Fruit fly (Drosophila melanogaster) whole organism, embryonic: ENCODE results near the gene Inx7.
A peak's percentile ranks its signal among the peaks of the same experiment; 100 is the strongest.

Source experiments
- Asciz ChIP-seq: fragments of 200-800 bp; sonication (Bioruptor generic); optimal IDR thresholded peaks from 2 replicates; lab custom pipeline; 2017; ENCODE audit warnings: missing biosample characterization, mild to moderate bottlenecking, missing genetic modification characterization, missing genetic modification reagents
- CG10321 ChIP-seq: fragments of 200-800 bp; sonication (Bioruptor generic); IDR thresholded peaks from 2 replicates; pipeline ENCODE4 v1.3.6; 2022; ENCODE audit warnings: missing biosample characterization, missing genetic modification characterization
- CG10565 ChIP-seq: fragments of 200-800 bp; sonication (Bioruptor generic); optimal IDR thresholded peaks from 3 replicates; lab custom pipeline; 2016; ENCODE audit warnings: missing biosample characterization, mild to moderate bottlenecking, missing genetic modification characterization
- CG10654 ChIP-seq: fragments of 200-800 bp; sonication (Bioruptor generic); optimal IDR thresholded peaks from 2 replicates; lab custom pipeline; 2016; ENCODE audit warnings: missing biosample characterization, missing genetic modification characterization
- CG11247 ChIP-seq: fragments of 200-800 bp; sonication (Bioruptor generic); IDR thresholded peaks from 2 replicates; pipeline ENCODE4 v1.3.6; 2022; ENCODE audit warnings: missing biosample characterization, missing genetic modification characterization
- CG12769 ChIP-seq: fragments of 200-800 bp; sonication (Bioruptor generic); optimal IDR thresholded peaks from 2 replicates; lab custom pipeline; 2019; ENCODE audit warnings: missing biosample characterization, mild to moderate bottlenecking, missing genetic modification characterization, moderate library complexity
- CG1647 ChIP-seq: fragments of 200-800 bp; sonication (Bioruptor generic); optimal IDR thresholded peaks from 3 replicates; lab custom pipeline; 2016; ENCODE audit warnings: missing biosample characterization, missing genetic modification characterization
- CG16779 ChIP-seq: fragments of 200-800 bp; sonication (Bioruptor generic); IDR thresholded peaks from 2 replicates; pipeline ENCODE4 v1.3.6; 2022; ENCODE audit warnings: missing biosample characterization, missing genetic modification characterization
- CG17568 ChIP-seq: fragments of 200-800 bp; sonication (Bioruptor generic); optimal IDR thresholded peaks from 2 replicates; lab custom pipeline; 2018; ENCODE audit warnings: missing biosample characterization, mild to moderate bottlenecking, missing genetic modification characterization, moderate library complexity
- CG17912 ChIP-seq: fragments of 200-800 bp; sonication (Bioruptor generic); optimal IDR thresholded peaks from 2 replicates; lab custom pipeline; 2018; ENCODE audit warnings: missing biosample characterization, mild to moderate bottlenecking, missing genetic modification characterization
- CG18262 ChIP-seq: fragments of 200-800 bp; optimal IDR thresholded peaks from 3 replicates; lab custom pipeline; 2019; ENCODE audit warnings: missing biosample characterization, mild to moderate bottlenecking, missing genetic modification characterization, moderate library complexity
- CG30431 ChIP-seq: fragments of 200-800 bp; sonication (Bioruptor generic); optimal IDR thresholded peaks from 2 replicates; lab custom pipeline; 2017; ENCODE audit warnings: missing biosample characterization, missing genetic modification characterization
- CG31365 ChIP-seq: fragments of 200-800 bp; sonication (Bioruptor generic); optimal IDR thresholded peaks from 2 replicates; lab custom pipeline; 2018; ENCODE audit warnings: missing biosample characterization, mild to moderate bottlenecking, missing genetic modification characterization
- CG34422 ChIP-seq: fragments of 200-800 bp; sonication (Bioruptor generic); IDR thresholded peaks from 3 replicates; pipeline ENCODE4 v1.3.6; 2022; ENCODE audit warnings: missing biosample characterization, missing genetic modification characterization
- CG3995 ChIP-seq: fragments of 200-800 bp; sonication (Bioruptor generic); optimal IDR thresholded peaks from 3 replicates; lab custom pipeline; 2016; ENCODE audit warnings: missing biosample characterization, missing genetic modification characterization
- CG4820 ChIP-seq: fragments of 200-800 bp; sonication (Bioruptor generic); optimal IDR thresholded peaks from 3 replicates; lab custom pipeline; 2016; ENCODE audit warnings: missing biosample characterization, missing genetic modification characterization
- CG6813 ChIP-seq: fragments of 200-800 bp; sonication (Bioruptor generic); optimal IDR thresholded peaks from 2 replicates; lab custom pipeline; 2017; ENCODE audit warnings: missing biosample characterization, missing genetic modification characterization, mild to moderate bottlenecking, moderate library complexity, missing genetic modification reagents
- CG6854 ChIP-seq: fragments of 200-800 bp; sonication (Bioruptor generic); optimal IDR thresholded peaks from 3 replicates; lab custom pipeline; 2017; ENCODE audit warnings: missing biosample characterization, mild to moderate bottlenecking, missing genetic modification characterization
- CG7745 ChIP-seq: fragments of 200-800 bp; sonication (Bioruptor generic); optimal IDR thresholded peaks from 2 replicates; lab custom pipeline; 2018; ENCODE audit warnings: missing biosample characterization, mild to moderate bottlenecking, missing genetic modification characterization, moderate library complexity
- CG9215 ChIP-seq: fragments of 200-800 bp; sonication (Bioruptor generic); IDR thresholded peaks from 2 replicates; pipeline ENCODE4 v1.3.6; 2022; ENCODE audit warnings: missing biosample characterization, missing genetic modification characterization
- Dll ChIP-seq: fragments of 200-800 bp; sonication (Bioruptor generic); IDR thresholded peaks from 4 replicates; pipeline ENCODE4 v1.3.6; 2022; ENCODE audit warnings: missing biosample characterization, missing genetic modification characterization; ENCODE audit not compliant: partially characterized antibody
- Ets97D ChIP-seq: fragments of 200-800 bp; sonication (Bioruptor generic); optimal IDR thresholded peaks from 3 replicates; lab custom pipeline; 2016; ENCODE audit warnings: missing biosample characterization, missing genetic modification characterization
- Fer1 ChIP-seq: fragments of 200-800 bp; sonication (Bioruptor generic); optimal IDR thresholded peaks from 2 replicates; lab custom pipeline; 2017; ENCODE audit warnings: missing biosample characterization, mild to moderate bottlenecking, missing genetic modification characterization
- Hey ChIP-seq: fragments of 200-800 bp; sonication (Bioruptor generic); optimal IDR thresholded peaks from 3 replicates; lab custom pipeline; 2018; ENCODE audit warnings: missing biosample characterization, mild to moderate bottlenecking, missing genetic modification characterization
- Hmr ChIP-seq: fragments of 200-800 bp; sonication (Bioruptor generic); optimal IDR thresholded peaks from 3 replicates; lab custom pipeline; 2017; ENCODE audit warnings: mild to moderate bottlenecking, missing biosample characterization, missing genetic modification reagents, missing genetic modification characterization
- NC2β ChIP-seq: fragments of 200-800 bp; sonication (Bioruptor generic); optimal IDR thresholded peaks from 2 replicates; lab custom pipeline; 2016; ENCODE audit warnings: missing biosample characterization, missing genetic modification characterization
- NK7.1 ChIP-seq: fragments of 200-800 bp; sonication (Bioruptor generic); optimal IDR thresholded peaks from 3 replicates; lab custom pipeline; 2016; ENCODE audit warnings: missing biosample characterization, missing genetic modification characterization
- Nf-YC ChIP-seq: fragments of 200-800 bp; optimal IDR thresholded peaks from 3 replicates; lab custom pipeline; 2019; ENCODE audit warnings: missing biosample characterization, mild to moderate bottlenecking, missing genetic modification characterization, moderate library complexity
- Ptx1 ChIP-seq: fragments of 200-800 bp; sonication (Bioruptor generic); IDR thresholded peaks from 2 replicates; pipeline ENCODE4 v1.3.6; 2022; ENCODE audit warnings: missing biosample characterization, missing genetic modification characterization
- Ssrp ChIP-seq: fragments of 200-800 bp; sonication (Bioruptor generic); optimal IDR thresholded peaks from 2 replicates; lab custom pipeline; 2018; ENCODE audit warnings: missing biosample characterization, mild to moderate bottlenecking, missing genetic modification characterization, moderate library complexity
- Taf1 ChIP-seq: fragments of 200-800 bp; sonication (Bioruptor generic); IDR thresholded peaks from 2 replicates; pipeline ENCODE4 v1.3.6; 2022; ENCODE audit warnings: missing biosample characterization, missing genetic modification characterization
- bowl ChIP-seq: fragments of 200-800 bp; sonication (Bioruptor generic); IDR thresholded peaks from 2 replicates; pipeline ENCODE4 v1.3.6; 2022; ENCODE audit warnings: missing biosample characterization, missing genetic modification characterization
- da ChIP-seq: fragments of 200-800 bp; sonication (Bioruptor generic); optimal IDR thresholded peaks from 2 replicates; lab custom pipeline; 2016; ENCODE audit warnings: missing biosample characterization, missing genetic modification characterization
- gce ChIP-seq: fragments of 200-800 bp; sonication (Bioruptor generic); IDR thresholded peaks from 3 replicates; pipeline ENCODE4 v1.3.6; 2022; ENCODE audit warnings: missing biosample characterization, missing genetic modification characterization
- gem ChIP-seq: fragments of 200-800 bp; sonication (Bioruptor generic); optimal IDR thresholded peaks from 2 replicates; lab custom pipeline; 2019; ENCODE audit warnings: missing biosample characterization, mild to moderate bottlenecking, missing genetic modification characterization, moderate library complexity
- gfzf ChIP-seq: fragments of 200-800 bp; sonication (Bioruptor generic); optimal IDR thresholded peaks from 2 replicates; lab custom pipeline; 2016; ENCODE audit warnings: missing biosample characterization, mild to moderate bottlenecking, missing genetic modification characterization, moderate library complexity
- hkb ChIP-seq, 2 experiments: fragments of 200-800 bp in 1 of 2; fragments of >200 bp in 1 of 2; sonication (Bioruptor generic) in 1 of 2; IDR thresholded peaks in 1 of 2; optimal IDR thresholded peaks in 1 of 2; 2 replicates each; pipeline versions ENCODE4 v1.3.6 to Lab custom; 2017 to 2022; ENCODE audit warnings: missing biosample characterization in 1 of 2, missing genetic modification characterization in 1 of 2
- jigr1 ChIP-seq: fragments of 200-800 bp; sonication (Bioruptor generic); IDR thresholded peaks from 3 replicates; pipeline ENCODE4 v1.3.6; 2022; ENCODE audit warnings: missing biosample characterization, missing genetic modification characterization
- lmd ChIP-seq: fragments of 200-800 bp; sonication (Bioruptor generic); IDR thresholded peaks from 2 replicates; pipeline ENCODE4 v1.3.6; 2022; ENCODE audit warnings: missing biosample characterization, missing genetic modification characterization
- lola ChIP-seq, 3 experiments: fragments of >200 bp in 2 of 3; fragments of 200-800 bp in 1 of 3; sonication (Bioruptor generic) in 1 of 3; optimal IDR thresholded peaks; 2 replicates each; lab custom pipeline; 2017 to 2019; ENCODE audit warnings: missing biosample characterization in 3 of 3, missing genetic modification characterization in 3 of 3, mild to moderate bottlenecking in 1 of 3, moderate library complexity in 1 of 3
- luna ChIP-seq: fragments of 200-800 bp; sonication (Bioruptor generic); optimal IDR thresholded peaks from 2 replicates; lab custom pipeline; 2016; ENCODE audit warnings: missing biosample characterization, missing genetic modification characterization
- mirr ChIP-seq: fragments of 200-800 bp; sonication (Bioruptor generic); optimal IDR thresholded peaks from 3 replicates; lab custom pipeline; 2018; ENCODE audit warnings: missing biosample characterization, mild to moderate bottlenecking, missing genetic modification characterization
- prd ChIP-seq, 3 experiments: fragments of >200 bp in 2 of 3; fragments of 200-800 bp in 1 of 3; sonication (Bioruptor generic) in 1 of 3; optimal IDR thresholded peaks in 2 of 3; IDR thresholded peaks in 1 of 3; 2 replicates in 2 of 3; 3 replicates in 1 of 3; pipeline versions ENCODE4 v1.3.6 to Lab custom; 2017 to 2022; ENCODE audit warnings: missing biosample characterization in 1 of 3, missing genetic modification characterization in 1 of 3
- sc ChIP-seq, 3 experiments: fragments of >200 bp in 2 of 3; fragments of 200-800 bp in 1 of 3; sonication (Bioruptor generic) in 1 of 3; optimal IDR thresholded peaks; 2 replicates in 2 of 3; 3 replicates in 1 of 3; lab custom pipeline; 2017; ENCODE audit warnings: mild to moderate bottlenecking in 1 of 3, missing biosample characterization in 1 of 3, missing genetic modification characterization in 1 of 3, missing genetic modification reagents in 1 of 3
- slp2 ChIP-seq: fragments of 200-800 bp; sonication (Bioruptor generic); optimal IDR thresholded peaks from 2 replicates; lab custom pipeline; 2016; ENCODE audit warnings: missing biosample characterization, missing genetic modification characterization
- sr ChIP-seq: fragments of 200-800 bp; sonication (Bioruptor generic); IDR thresholded peaks from 3 replicates; pipeline ENCODE4 v1.3.6; 2022; ENCODE audit warnings: missing biosample characterization, missing genetic modification characterization
- tin ChIP-seq: fragments of 200-800 bp; sonication (Bioruptor generic); optimal IDR thresholded peaks from 3 replicates; lab custom pipeline; 2016; ENCODE audit warnings: missing biosample characterization, missing genetic modification characterization
- vfl ChIP-seq: fragments of 200-800 bp; sonication (Bioruptor generic); optimal IDR thresholded peaks from 2 replicates; lab custom pipeline; 2016; ENCODE audit warnings: missing biosample characterization, missing genetic modification characterization
- vnd ChIP-seq: fragments of 200-800 bp; sonication (Bioruptor generic); IDR thresholded peaks from 3 replicates; pipeline ENCODE4 v1.3.6; 2022; ENCODE audit warnings: missing biosample characterization, missing genetic modification characterization; ENCODE audit not compliant: partially characterized antibody
- zfh2 ChIP-seq: fragments of 200-800 bp; sonication (Bioruptor generic); optimal IDR thresholded peaks from 2 replicates; lab custom pipeline; 2016; ENCODE audit warnings: missing biosample characterization, missing genetic modification characterization

The Inx7 gene

dm6 chrX:6982054-6982453 lies 11.4 kb downstream of the Inx7 start (continued):
- TF ChIP-seq gce (GFP tag; lab: Robert Waterston, UW) (no peak), CG10321 (GFP tag; lab: Robert Waterston, UW) (no peak), CG30431 (GFP tag; lab: Kevin White, UChicago) (no peak), da (GFP tag; lab: Kevin White, UChicago) (no peak), CG18262 (tag; lab: Kevin White, UChicago) (peak; percentile 66), zfh2 (GFP tag; lab: Kevin White, UChicago) (no peak), gfzf (GFP tag; lab: Kevin White, UChicago) (no peak), CG11247 (GFP tag; lab: Robert Waterston, UW) (no peak), gem (tag; lab: Kevin White, UChicago) (peak; percentile 73), Ptx1 (GFP tag; lab: Robert Waterston, UW) (no peak), sc (optimal IDR thresholded peaks at IDR 0.05; lab: Kevin White, UChicago) (no peak), sc (GFP tag; optimal IDR thresholded peaks at IDR 0.05; lab: Kevin White, UChicago) (no peak), CG7745 (no peak), Asciz (GFP tag; lab: Kevin White, UChicago) (peak; percentile 29), CG12769 (tag; lab: Kevin White, UChicago) (no peak), bowl (GFP tag; lab: Robert Waterston, UW) (no peak), CG1647 (GFP tag; lab: Kevin White, UChicago) (no peak), Taf1 (GFP tag; lab: Robert Waterston, UW) (no peak), CG3995 (no peak), Hmr (GFP tag; lab: Kevin White, UChicago) (peak; percentile 4), Hey (tag; lab: Kevin White, UChicago) (no peak), jigr1 (GFP tag; lab: Robert Waterston, UW) (no peak), sr (GFP tag; lab: Robert Waterston, UW) (no peak), NC2β (GFP tag; lab: Kevin White, UChicago) (no peak), CG10565 (GFP tag; lab: Kevin White, UChicago) (no peak), slp2 (GFP tag; lab: Kevin White, UChicago) (no peak), Fer1 (GFP tag; lab: Kevin White, UChicago) (no peak), CG34422 (GFP tag; lab: Robert Waterston, UW) (no peak), lola (GFP tag; optimal IDR thresholded peaks at IDR 0.05; lab: Kevin White, UChicago) (peak in 1 of 3 experiments; percentile 64), prd (optimal IDR thresholded peaks at IDR 0.05; lab: Kevin White, UChicago) (no peak), prd (GFP tag; IDR thresholded peaks at IDR 0.05; lab: Robert Waterston, UW) (no peak; the same call in 2 of the 3 replicates), CG6813 (GFP tag; lab: Kevin White, UChicago) (no peak), CG4820 (no peak), tin (GFP tag; lab: Kevin White, UChicago) (no peak), CG6854 (GFP tag; lab: Kevin White, UChicago) (no peak), vfl (GFP tag; lab: Kevin White, UChicago) (no peak), CG16779 (GFP tag; lab: Robert Waterston, UW) (no peak), CG17568 (GFP tag; lab: Kevin White, UChicago) (no peak), hkb (optimal IDR thresholded peaks at IDR 0.05; lab: Kevin White, UChicago) (no peak), hkb (GFP tag; IDR thresholded peaks at IDR 0.05; lab: Robert Waterston, UW) (no peak), mirr (GFP tag; lab: Kevin White, UChicago) (no peak), Ets97D (no peak), CG9215 (GFP tag; lab: Robert Waterston, UW) (no peak), NK7.1 (peak; percentile 28), lmd (no peak), CG10654 (GFP tag; lab: Kevin White, UChicago) (no peak), Dll (GFP tag; lab: Robert Waterston, UW) (no peak), CG31365 (tag; lab: Kevin White, UChicago) (no peak), Ssrp (tag; lab: Kevin White, UChicago) (peak; percentile 35), CG17912 (GFP tag; lab: Kevin White, UChicago) (no peak), luna (GFP tag; lab: Kevin White, UChicago) (no peak), vnd (GFP tag; lab: Robert Waterston, UW) (no peak), Nf-YC (tag; lab: Kevin White, UChicago) (no peak)
